Worm (Caenorhabditis elegans): ENCODE measurements around the gene hmg-1.1.
"Not testable (repeated sequence)": the region's sequence is repeated elsewhere in the genome, so short reads cannot be mapped to it uniquely, and the experiment has no call there.

Gene hmg-1.1

DNA sequence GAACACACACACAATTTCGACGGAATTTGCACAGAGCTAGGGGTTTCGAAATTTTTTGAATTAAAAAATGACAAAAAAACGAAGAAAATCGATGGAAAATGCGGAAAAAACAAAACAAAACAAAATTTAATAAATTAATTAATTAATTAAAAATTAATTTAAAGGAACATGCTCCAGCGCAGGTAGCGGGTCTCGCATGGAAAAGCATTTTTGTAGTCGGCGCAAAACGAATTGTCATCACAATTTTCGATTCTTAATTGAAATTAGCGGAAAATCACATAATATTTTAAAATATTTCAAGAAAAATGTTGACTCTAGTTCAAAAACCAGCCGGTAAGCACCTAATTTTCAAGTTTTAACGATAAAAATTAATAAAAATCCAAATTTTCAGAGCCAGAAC is 25.9 kb downstream of the hmg-1.1 start, which contains the start of gene Y54G11A.3:
TSS of gene Y54G11A.3 (plus strand) at position 213 of the 400 bp plus-strand sequence.
- TF ChIP-seq ref-1 (GFP tag; conservative IDR thresholded peaks at IDR 0.05) (no peak), tab-1 (GFP tag; IDR thresholded peaks at IDR 0.05) (no peak), cog-1 (tag; optimal IDR thresholded peaks at IDR 0.05) (no peak), med-1 (GFP tag; optimal IDR thresholded peaks at IDR 0.05; ENCODE audit: insufficient read depth) (no peak)

DNA sequence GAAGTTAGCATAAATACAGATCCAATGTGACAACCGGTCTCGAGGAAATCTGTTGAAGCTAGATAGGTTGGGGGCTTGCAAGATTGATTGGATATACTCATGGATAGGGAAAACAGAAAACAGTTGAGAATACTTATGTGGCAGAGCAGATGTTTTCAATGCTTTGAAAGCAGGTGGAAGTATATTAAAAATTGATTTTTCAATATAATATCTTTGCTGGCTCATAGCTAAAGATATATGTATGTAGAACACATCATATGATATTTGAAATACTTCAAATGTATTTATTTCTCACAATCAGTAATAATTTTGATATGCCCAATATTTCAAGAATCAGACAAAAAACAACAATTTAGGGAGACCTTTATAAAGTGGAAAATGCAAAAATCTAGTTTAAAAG is 36.8 kb downstream of the hmg-1.1 start, which contains the start of gene srh-41:
TSS of gene srh-41 (minus strand) at position 101 of the 400 bp plus-strand sequence.
- TF ChIP-seq med-1 (GFP tag; optimal IDR thresholded peaks at IDR 0.05; ENCODE audit: insufficient read depth), result no peak
- TF ChIP-seq ztf-23 (GFP tag; IDR thresholded peaks at IDR 0.05), result no peak
- TF ChIP-seq tab-1 (GFP tag; IDR thresholded peaks at IDR 0.05), result no peak
- no peak for TF ChIP-seq ref-1 (GFP tag; conservative IDR thresholded peaks at IDR 0.05)
- no peak for TF ChIP-seq cog-1 (tag; optimal IDR thresholded peaks at IDR 0.05)
- TF ChIP-seq T22C8.4 (GFP tag; IDR thresholded peaks at IDR 0.05), result no peak
- TF ChIP-seq flt-1 (GFP tag; IDR thresholded peaks at IDR 0.05), result no peak
- no peak for TF ChIP-seq ztf-29 (GFP tag; IDR thresholded peaks at IDR 0.05)

DNA sequence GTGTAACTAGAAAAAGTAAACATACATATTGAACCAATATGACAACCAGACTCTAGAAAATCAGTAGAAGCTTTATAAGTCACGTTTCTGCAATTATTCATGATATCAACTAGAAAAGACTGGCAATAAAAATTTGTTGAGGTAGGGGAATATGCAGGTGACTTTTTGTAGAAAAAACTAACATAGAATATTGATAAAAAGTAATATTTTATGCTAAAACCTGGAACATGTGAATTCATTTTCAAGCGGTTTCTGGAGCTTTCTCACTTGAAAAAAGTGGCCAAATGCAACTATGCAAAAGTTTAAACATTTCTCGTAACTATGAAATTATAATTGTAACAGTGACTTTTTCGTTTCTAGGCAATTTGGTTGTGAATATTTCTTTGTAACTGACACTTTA is 38.5 kb downstream of the hmg-1.1 start, which contains the start of gene srh-42:
TSS of gene srh-42 (minus strand) at position 101 of the 400 bp plus-strand sequence.
- no peak for TF ChIP-seq flt-1 (GFP tag; IDR thresholded peaks at IDR 0.05)

DNA sequence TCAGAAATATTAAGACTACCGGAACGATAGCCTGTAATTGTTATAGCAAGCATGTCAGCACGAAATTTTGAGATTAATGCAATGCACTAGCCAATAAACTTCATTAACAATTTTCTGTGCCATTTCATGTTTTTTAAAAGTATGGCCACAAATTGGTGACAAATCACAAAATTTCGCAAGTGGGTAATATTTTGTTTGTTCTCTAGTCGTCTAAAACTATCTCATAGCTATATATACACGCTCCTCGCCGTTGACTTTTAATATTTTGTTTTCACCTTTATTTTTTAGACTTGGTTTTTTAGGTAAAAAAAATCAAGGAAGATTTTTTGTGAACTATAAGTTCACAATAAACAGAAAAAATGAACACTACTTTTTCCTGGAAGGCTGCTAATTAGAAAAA is 40.4 kb downstream of the hmg-1.1 start:
- TF ChIP-seq flt-1 (GFP tag; IDR thresholded peaks at IDR 0.05) (no peak), med-1 (GFP tag; optimal IDR thresholded peaks at IDR 0.05; ENCODE audit: insufficient read depth) (no peak), T22C8.4 (GFP tag; IDR thresholded peaks at IDR 0.05) (no peak), ref-1 (GFP tag; conservative IDR thresholded peaks at IDR 0.05) (no peak), cog-1 (tag; optimal IDR thresholded peaks at IDR 0.05) (no peak), ztf-29 (GFP tag; IDR thresholded peaks at IDR 0.05) (no peak), klf-2 (GFP tag; conservative IDR thresholded peaks at IDR 0.05) (no peak), tab-1 (GFP tag; IDR thresholded peaks at IDR 0.05) (no peak), ztf-23 (GFP tag; IDR thresholded peaks at IDR 0.05) (no peak)

DNA sequence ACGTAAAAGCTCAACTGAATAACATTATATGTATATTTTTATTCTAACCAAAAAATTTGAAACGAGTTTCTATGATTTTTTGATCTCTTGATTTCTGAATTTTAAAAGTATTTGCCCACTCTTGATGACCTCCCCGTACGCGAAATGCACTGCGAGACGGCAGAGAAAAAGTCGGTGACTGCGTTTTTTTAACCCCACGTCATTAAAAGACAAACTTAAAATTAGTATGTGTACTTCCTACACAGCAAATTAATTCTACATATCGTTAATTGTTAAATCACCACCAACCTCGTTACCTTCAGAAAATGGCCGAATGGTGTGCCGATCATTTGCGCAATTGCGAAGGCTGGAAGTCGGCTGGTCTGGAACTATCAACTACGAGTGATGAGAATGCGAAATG is 42.0 kb downstream of the hmg-1.1 start, which contains the start of gene Y54G11A.4:
TSS of gene Y54G11A.4 (plus strand) at position 301 of the 400 bp plus-strand sequence.
- TF ChIP-seq med-1 (GFP tag; optimal IDR thresholded peaks at IDR 0.05; ENCODE audit: insufficient read depth), result no peak
- no peak for TF ChIP-seq klf-2 (GFP tag; conservative IDR thresholded peaks at IDR 0.05)
- no peak for TF ChIP-seq T22C8.4 (GFP tag; IDR thresholded peaks at IDR 0.05)
- no peak for TF ChIP-seq ztf-23 (GFP tag; IDR thresholded peaks at IDR 0.05)

DNA sequence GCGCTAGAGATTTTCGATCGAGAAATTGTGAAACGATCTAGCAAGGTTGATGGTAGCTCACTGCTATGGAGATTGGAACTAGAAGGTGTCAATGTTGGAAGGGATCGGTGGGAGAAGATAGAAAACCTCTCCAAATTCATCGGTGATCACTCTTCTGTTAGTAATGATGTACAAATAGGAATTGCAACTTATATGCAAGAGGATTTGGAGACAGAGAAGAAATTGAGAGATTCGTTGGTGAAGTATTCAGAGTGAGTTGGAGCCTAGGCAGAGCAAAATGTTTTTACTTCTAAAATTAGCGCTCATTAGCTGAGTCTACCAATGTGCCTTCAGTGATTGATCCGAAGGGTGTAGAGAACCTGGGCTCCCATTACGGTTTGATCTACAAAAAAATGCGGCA is 43.9 kb downstream of the hmg-1.1 start:
- TF ChIP-seq klf-2 (GFP tag; conservative IDR thresholded peaks at IDR 0.05), result no peak
- no peak for TF ChIP-seq ztf-29 (GFP tag; IDR thresholded peaks at IDR 0.05)
- TF ChIP-seq ref-1 (GFP tag; conservative IDR thresholded peaks at IDR 0.05), result no peak

DNA sequence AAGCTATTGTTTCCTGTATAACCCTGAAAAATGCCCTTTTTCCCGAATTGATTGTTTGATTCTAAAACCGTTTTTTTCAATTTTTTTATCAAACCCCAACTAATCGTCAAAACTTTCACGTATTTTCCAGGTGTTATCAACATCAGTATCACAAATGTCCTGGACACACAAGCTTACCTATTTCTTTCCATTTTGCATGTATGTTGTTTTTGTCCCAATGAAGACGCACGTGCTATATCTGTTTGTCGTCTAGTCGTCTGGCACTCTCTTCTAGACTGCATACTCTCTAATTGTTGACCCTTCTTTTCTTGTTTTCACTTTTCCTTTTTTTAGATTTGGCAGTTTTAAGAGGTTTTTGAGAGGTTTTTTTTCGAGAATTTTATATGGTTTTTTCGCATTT is 45.8 kb downstream of the hmg-1.1 start:
- TF ChIP-seq ztf-29 (GFP tag; IDR thresholded peaks at IDR 0.05) (no peak), ztf-23 (GFP tag; IDR thresholded peaks at IDR 0.05) (no peak)

DNA sequence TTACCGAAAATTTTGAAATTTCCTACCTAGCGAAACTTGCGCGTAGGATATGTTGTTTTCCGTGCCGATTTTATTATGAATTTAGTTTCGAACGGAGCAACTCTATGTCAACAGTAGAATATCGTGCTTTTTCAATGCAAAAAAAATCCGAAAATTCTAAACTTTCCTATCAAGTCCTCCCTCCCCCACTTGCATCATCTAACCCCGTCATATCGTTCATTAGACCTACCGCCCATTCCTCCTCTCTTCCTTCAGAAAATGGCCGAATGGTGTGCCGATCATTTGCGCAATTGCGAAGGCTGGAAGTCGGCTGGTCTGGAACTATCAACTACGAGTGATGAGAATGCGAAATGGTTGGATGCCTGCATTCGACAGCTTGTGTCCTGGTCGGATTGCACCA is 46.6 kb downstream of the hmg-1.1 start, which contains the start of gene Y54G11A.7:
TSS of gene Y54G11A.7 (plus strand) at position 256 of the 400 bp plus-strand sequence.
- TF ChIP-seq klf-2 (GFP tag; conservative IDR thresholded peaks at IDR 0.05); med-1 (GFP tag; optimal IDR thresholded peaks at IDR 0.05; ENCODE audit: insufficient read depth); flt-1 (GFP tag; IDR thresholded peaks at IDR 0.05): not testable (repeated sequence)

DNA sequence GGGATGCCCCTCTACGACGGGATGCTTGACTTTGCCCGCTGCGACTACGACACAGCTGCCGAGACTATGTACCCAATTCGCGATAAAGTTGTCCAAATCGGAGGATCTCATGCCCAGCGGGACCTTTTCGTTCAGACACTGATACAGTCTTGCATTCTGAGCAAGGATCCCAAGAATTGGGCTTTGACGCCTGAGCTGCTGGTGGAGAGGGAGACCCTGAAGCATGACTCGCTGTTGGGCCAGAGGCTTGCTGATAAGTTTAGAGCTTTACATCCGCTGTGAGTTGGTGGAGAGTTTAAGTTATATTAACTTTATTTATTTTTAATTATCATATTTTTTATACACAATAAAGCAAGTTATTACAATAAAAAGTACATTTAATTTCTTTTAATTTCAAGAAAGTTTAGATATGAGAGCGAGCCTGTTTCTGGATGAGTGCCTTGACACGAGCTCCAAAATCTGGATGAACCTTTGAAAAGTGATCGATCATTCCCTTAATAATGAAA is 48.8 kb downstream of the hmg-1.1 start:
- TF ChIP-seq ztf-29 (GFP tag; IDR thresholded peaks at IDR 0.05) (no peak), cog-1 (tag; optimal IDR thresholded peaks at IDR 0.05) (no peak), ref-1 (GFP tag; conservative IDR thresholded peaks at IDR 0.05) (no peak)
